Worm (Caenorhabditis elegans) whole organism, late embryonic: ENCODE data around the gene C25A8.1.

Experiments
- C08G9.2 ChIP-seq: sonication (generic microtip); optimal IDR thresholded peaks from 2 replicates; lab custom pipeline; 2016; ENCODE audit warnings: mild to moderate bottlenecking, missing genetic modification characterization, moderate library complexity, missing compliant biosample characterization
- C38D4.7 ChIP-seq: fragments of 200-800 bp; sonication (Bioruptor generic); optimal IDR thresholded peaks from 2 replicates; lab custom pipeline; 2018; ENCODE audit warnings: mild to moderate bottlenecking, missing genetic modification characterization, moderate library complexity, missing compliant biosample characterization
- F13H6.1 ChIP-seq: sonication (generic microtip); optimal IDR thresholded peaks from 2 replicates; lab custom pipeline; 2016; ENCODE audit warnings: missing genetic modification characterization, missing compliant biosample characterization
- T23F11.4 ChIP-seq: fragments of 200-800 bp; sonication (Bioruptor generic); optimal IDR thresholded peaks from 2 replicates; lab custom pipeline; 2018; ENCODE audit warnings: mild to moderate bottlenecking, missing genetic modification characterization, missing compliant biosample characterization
- Y22D7AL.16 ChIP-seq: sonication (generic microtip); optimal IDR thresholded peaks from 2 replicates; lab custom pipeline; 2016; ENCODE audit warnings: missing genetic modification characterization, missing compliant biosample characterization
- ceh-14 ChIP-seq: sonication (generic microtip); optimal IDR thresholded peaks from 2 replicates; lab custom pipeline; 2016; ENCODE audit warnings: missing genotype, missing genetic modification characterization, missing compliant biosample characterization
- ceh-18 ChIP-seq: sonication (generic microtip); optimal IDR thresholded peaks from 2 replicates; lab custom pipeline; 2016; ENCODE audit warnings: missing genetic modification characterization, missing compliant biosample characterization
- ceh-2 ChIP-seq: sonication (generic microtip); optimal IDR thresholded peaks from 2 replicates; lab custom pipeline; 2016; ENCODE audit warnings: missing genotype, missing genetic modification characterization, missing compliant biosample characterization
- ceh-24 ChIP-seq: sonication (generic microtip); optimal IDR thresholded peaks from 2 replicates; lab custom pipeline; 2016; ENCODE audit warnings: mild to moderate bottlenecking, missing genetic modification characterization, missing compliant biosample characterization
- ceh-31 ChIP-seq: sonication (generic microtip); optimal IDR thresholded peaks from 2 replicates; lab custom pipeline; 2016; ENCODE audit warnings: missing genetic modification characterization, missing compliant biosample characterization
- ceh-34 ChIP-seq: sonication (generic microtip); optimal IDR thresholded peaks from 2 replicates; lab custom pipeline; 2016; ENCODE audit warnings: mild to moderate bottlenecking, missing genetic modification characterization, missing compliant biosample characterization
- dmd-4 ChIP-seq: sonication (generic microtip); optimal IDR thresholded peaks from 2 replicates; lab custom pipeline; 2016; ENCODE audit warnings: borderline replicate concordance, missing genetic modification characterization, missing compliant biosample characterization
- dve-1 ChIP-seq: sonication (generic microtip); optimal IDR thresholded peaks from 2 replicates; lab custom pipeline; 2017; ENCODE audit warnings: antibody characterized with exemption, mild to moderate bottlenecking, missing genetic modification characterization, missing compliant biosample characterization
- ets-4 ChIP-seq: sonication (generic microtip); optimal IDR thresholded peaks from 2 replicates; lab custom pipeline; 2016; ENCODE audit warnings: missing genetic modification characterization, missing compliant biosample characterization
- eyg-1 ChIP-seq: sonication (generic microtip); optimal IDR thresholded peaks from 2 replicates; lab custom pipeline; 2016; ENCODE audit warnings: missing genotype, missing genetic modification characterization, missing compliant biosample characterization
- gmeb-2 ChIP-seq: sonication (generic microtip); optimal IDR thresholded peaks from 2 replicates; lab custom pipeline; 2016; ENCODE audit warnings: missing genetic modification characterization, inconsistent platforms, missing compliant biosample characterization
- hlh-15 ChIP-seq: sonication (generic microtip); optimal IDR thresholded peaks from 2 replicates; lab custom pipeline; 2016; ENCODE audit warnings: missing genetic modification characterization, missing compliant biosample characterization
- hlh-30 ChIP-seq: sonication (generic microtip); optimal IDR thresholded peaks from 2 replicates; lab custom pipeline; 2017; ENCODE audit warnings: antibody characterized with exemption, missing genetic modification characterization, missing compliant biosample characterization; ENCODE audit not compliant: insufficient read depth
- hlh-6 ChIP-seq: sonication (generic microtip); optimal IDR thresholded peaks from 2 replicates; lab custom pipeline; 2016; ENCODE audit warnings: missing genotype, missing genetic modification characterization, missing compliant biosample characterization
- madf-2 ChIP-seq: sonication (generic microtip); optimal IDR thresholded peaks from 2 replicates; lab custom pipeline; 2017; ENCODE audit warnings: missing genetic modification characterization, missing compliant biosample characterization
- mec-3 ChIP-seq: sonication (generic microtip); optimal IDR thresholded peaks from 2 replicates; lab custom pipeline; 2016; ENCODE audit warnings: borderline replicate concordance, missing genetic modification characterization, missing compliant biosample characterization
- pag-3 ChIP-seq: sonication (generic microtip); optimal IDR thresholded peaks from 2 replicates; lab custom pipeline; 2016; ENCODE audit warnings: missing compliant biosample characterization, missing genetic modification characterization, borderline replicate concordance
- pha-4 ChIP-seq: fragments of 150-350 bp; optimal IDR thresholded peaks from 2 replicates; lab custom pipeline; 2018; ENCODE audit warnings: missing biosample characterization, missing genetic modification reagents, missing genetic modification characterization
- pqm-1 ChIP-seq: sonication (generic microtip); optimal IDR thresholded peaks from 2 replicates; lab custom pipeline; 2016; ENCODE audit warnings: missing genetic modification characterization, missing compliant biosample characterization
- ref-2 ChIP-seq: sonication (generic microtip); optimal IDR thresholded peaks from 2 replicates; lab custom pipeline; 2016; ENCODE audit warnings: missing genetic modification characterization, missing compliant biosample characterization
- rnt-1 ChIP-seq: sonication (generic microtip); optimal IDR thresholded peaks from 2 replicates; lab custom pipeline; 2016; ENCODE audit warnings: missing genetic modification characterization, missing compliant biosample characterization
- sox-2 ChIP-seq: fragments of 200-800 bp; sonication (Bioruptor generic); IDR thresholded peaks from 2 replicates; pipeline ENCODE4 v1.3.6; 2022; ENCODE audit warnings: missing genetic modification reagents, missing genetic modification characterization, missing compliant biosample characterization
- syd-9 ChIP-seq: sonication (generic microtip); optimal IDR thresholded peaks from 2 replicates; lab custom pipeline; 2016; ENCODE audit warnings: mild to moderate bottlenecking, missing genetic modification characterization, moderate library complexity, missing compliant biosample characterization
- tbx-2 ChIP-seq: sonication (generic microtip); optimal IDR thresholded peaks from 2 replicates; lab custom pipeline; 2016; ENCODE audit warnings: missing genetic modification characterization, missing compliant biosample characterization
- unc-3 ChIP-seq, 2 experiments: fragments of 200-800 bp in 1 of 2; sonication (Bioruptor generic) in 1 of 2; sonication (generic microtip) in 1 of 2; conservative IDR thresholded peaks in 1 of 2; optimal IDR thresholded peaks in 1 of 2; 2 replicates each; pipeline versions ENCODE4 v1.3.6 to Lab custom; 2016 to 2022; ENCODE audit warnings: missing compliant biosample characterization in 2 of 2, missing genetic modification characterization in 2 of 2, missing genetic modification reagents in 1 of 2
- unc-42 ChIP-seq: sonication (generic microtip); optimal IDR thresholded peaks from 2 replicates; lab custom pipeline; 2016; ENCODE audit warnings: missing genotype, missing genetic modification characterization, missing compliant biosample characterization
- unc-55 ChIP-seq: sonication (generic microtip); optimal IDR thresholded peaks from 2 replicates; lab custom pipeline; 2017; ENCODE audit warnings: missing biosample characterization, missing genetic modification reagents, missing genetic modification characterization
- unc-86 ChIP-seq: sonication (generic microtip); optimal IDR thresholded peaks from 2 replicates; lab custom pipeline; 2016; ENCODE audit warnings: missing genetic modification characterization, missing compliant biosample characterization
- zip-5 ChIP-seq: sonication (generic microtip); optimal IDR thresholded peaks from 2 replicates; lab custom pipeline; 2016; ENCODE audit warnings: missing genetic modification characterization, missing compliant biosample characterization
- ztf-16 ChIP-seq: sonication (generic microtip); optimal IDR thresholded peaks from 2 replicates; lab custom pipeline; 2017; ENCODE audit warnings: missing genetic modification characterization, missing compliant biosample characterization

The C25A8.1 gene

ce11 chrIV:6999206-6999605 lies 11.7 kb upstream of the C25A8.1 start, which contains the start of gene C25A8.5:
Gene C25A8.5, plus strand, starts transcription at chrIV:6999506.
- TF ChIP-seq pqm-1 (tag; lab: Kevin White, UChicago) = no peak
- TF ChIP-seq ceh-18 (tag; lab: Kevin White, UChicago) = no peak
- no peak for TF ChIP-seq hlh-15 (tag; lab: Kevin White, UChicago)
- TF ChIP-seq hlh-30 (tag; lab: Kevin White, UChicago) = no peak
- no peak for TF ChIP-seq ceh-24 (tag; lab: Kevin White, UChicago)
- no peak for TF ChIP-seq ets-4
- TF ChIP-seq C08G9.2 = no peak
- TF ChIP-seq unc-55 (GFP tag; lab: Kevin White, UChicago) = no peak
- TF ChIP-seq F13H6.1 (tag; lab: Kevin White, UChicago) = no peak
- no peak for TF ChIP-seq unc-3 (GFP tag; conservative IDR thresholded peaks at IDR 0.05; lab: Robert Waterston, UW)
- no peak for TF ChIP-seq unc-3 (tag; optimal IDR thresholded peaks at IDR 0.05; lab: Kevin White, UChicago)
- no peak for TF ChIP-seq pha-4 (tag; lab: Kevin White, UChicago)
- TF ChIP-seq tbx-2 = no peak
- no peak for TF ChIP-seq ceh-34 (tag; lab: Kevin White, UChicago)
- no peak for TF ChIP-seq ceh-2 (tag; lab: Kevin White, UChicago)
- TF ChIP-seq rnt-1 = no peak
- TF ChIP-seq dve-1 (tag; lab: Kevin White, UChicago) = no peak
- TF ChIP-seq madf-2 (tag; lab: Kevin White, UChicago) = no peak
- TF ChIP-seq pag-3 (tag; lab: Kevin White, UChicago) = no peak
- TF ChIP-seq, all 69 proteins: peak for 0

DNA sequence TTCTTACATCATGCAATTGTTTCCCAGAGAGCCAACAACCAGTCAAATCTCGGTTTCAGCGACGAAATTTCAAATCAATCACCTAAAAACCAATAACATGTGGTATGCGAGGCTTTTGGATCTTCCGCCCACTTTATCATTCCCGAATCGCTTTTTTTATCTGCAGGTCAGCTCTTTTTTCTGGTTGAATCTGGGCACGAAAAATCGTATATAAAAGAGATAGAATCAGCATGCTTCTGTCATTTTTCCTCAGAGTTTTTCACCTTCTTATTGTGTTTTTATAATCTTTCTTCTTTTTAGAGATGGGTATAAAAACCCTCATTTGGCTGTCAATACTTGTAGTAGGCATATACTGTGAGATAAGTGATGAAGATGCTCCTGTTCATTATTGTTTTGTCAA lies 7.6 kb upstream of the C25A8.1 start, which contains the start of gene cht-3:
cht-3 (plus strand) TSS at position 301 of the 400 bp plus-strand sequence.
- TF ChIP-seq dmd-4 (no peak), tbx-2 (no peak), T23F11.4 (no peak), ref-2 (tag; lab: Kevin White, UChicago) (no peak), Y22D7AL.16 (tag; lab: Kevin White, UChicago) (no peak), eyg-1 (no peak), hlh-6 (tag; lab: Kevin White, UChicago) (no peak), dve-1 (tag; lab: Kevin White, UChicago) (no peak)

DNA sequence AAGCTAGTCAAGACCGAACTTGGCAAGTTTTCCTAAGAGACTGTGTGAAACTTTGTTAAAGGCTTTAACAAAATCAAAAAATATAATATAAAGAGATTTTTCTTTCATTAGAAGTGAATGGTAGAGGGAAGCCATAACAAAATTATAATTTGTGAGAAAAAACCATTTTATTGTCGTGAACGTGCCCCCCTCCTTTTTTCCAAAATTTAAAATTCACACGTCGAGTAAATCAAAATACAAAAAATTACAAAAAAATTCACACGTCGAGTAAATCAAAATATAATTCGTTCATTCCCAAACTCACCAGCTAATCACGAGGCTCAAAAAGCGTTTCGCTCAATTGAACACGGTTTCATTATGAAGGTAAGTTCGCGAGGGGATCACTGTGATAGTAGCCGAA lies 1.4 kb upstream of the C25A8.1 start, which contains the start of gene C25A8.2:
C25A8.2 (plus strand) TSS at position 301 of the 400 bp plus-strand sequence.
- TF ChIP-seq F13H6.1 (tag; lab: Kevin White, UChicago) (no peak), ceh-24 (tag; lab: Kevin White, UChicago) (no peak), ceh-34 (tag; lab: Kevin White, UChicago) (no peak), ceh-14 (tag; lab: Kevin White, UChicago) (no peak), gmeb-2 (no peak), ztf-16 (tag; lab: Kevin White, UChicago) (no peak), syd-9 (no peak), unc-42 (no peak), zip-5 (tag; lab: Kevin White, UChicago) (no peak), ref-2 (tag; lab: Kevin White, UChicago) (no peak), ceh-31 (tag; lab: Kevin White, UChicago) (no peak), Y22D7AL.16 (tag; lab: Kevin White, UChicago) (no peak), tbx-2 (no peak), mec-3 (tag; lab: Kevin White, UChicago) (no peak), C08G9.2 (no peak), ceh-2 (tag; lab: Kevin White, UChicago) (no peak), unc-55 (GFP tag; lab: Kevin White, UChicago) (no peak)

DNA sequence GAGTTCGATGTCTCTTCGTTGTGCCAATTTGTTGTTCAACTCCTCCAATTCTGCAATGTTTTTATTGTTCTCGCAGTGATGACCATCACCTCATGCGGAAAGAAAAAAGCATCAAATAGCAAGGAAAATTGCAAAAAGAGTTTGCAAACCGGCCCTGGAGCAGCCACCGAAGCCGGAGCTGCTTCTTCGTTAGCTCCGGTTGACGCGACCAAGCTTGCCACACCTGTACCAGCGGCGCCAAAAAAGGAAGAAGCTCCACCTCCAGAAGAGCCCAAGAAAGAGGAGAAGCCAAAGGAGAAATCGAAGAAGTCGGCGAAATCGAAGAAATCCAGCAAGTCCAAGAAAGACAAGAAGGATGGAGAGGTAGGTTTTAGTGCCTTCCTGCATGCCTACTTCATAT lies 740 bp upstream of the C25A8.1 start:
- TF ChIP-seq unc-86 (tag; lab: Kevin White, UChicago) (no peak), C38D4.7 (GFP tag; lab: Kevin White, UChicago) (no peak), sox-2 (GFP tag; lab: Robert Waterston, UW) (no peak)
